Worm (Caenorhabditis elegans) whole organism, early embryonic: ENCODE results near the gene eak-3.

Source experiments
- B0310.2 ChIP-seq: sonication (generic microtip); optimal IDR thresholded peaks from 2 replicates; lab custom pipeline; 2016; ENCODE audit warnings: mild to moderate bottlenecking, missing genetic modification characterization, missing compliant biosample characterization
- aly-1 ChIP-seq: sonication (generic microtip); optimal IDR thresholded peaks from 2 replicates; lab custom pipeline; 2016; ENCODE audit warnings: missing genetic modification characterization, missing compliant biosample characterization
- ama-1 ChIP-seq: fragments of 150-350 bp; optimal IDR thresholded peaks from 2 replicates; lab custom pipeline; 2014
- ceh-13 ChIP-seq: fragments of 200-800 bp; sonication (Bioruptor generic); optimal IDR thresholded peaks from 2 replicates; lab custom pipeline; 2018; ENCODE audit warnings: mild to moderate bottlenecking, missing genetic modification characterization, missing compliant biosample characterization
- ets-7 ChIP-seq: sonication (generic microtip); optimal IDR thresholded peaks from 2 replicates; lab custom pipeline; 2016; ENCODE audit warnings: missing genotype, missing genetic modification characterization, missing compliant biosample characterization
- flt-1 ChIP-seq: fragments of 200-800 bp; sonication (Bioruptor generic); IDR thresholded peaks from 2 replicates; pipeline ENCODE4 v1.3.6; 2022; ENCODE audit warnings: missing genetic modification characterization, missing compliant biosample characterization
- hmbx-1 ChIP-seq: sonication (generic microtip); optimal IDR thresholded peaks from 2 replicates; lab custom pipeline; 2016; ENCODE audit warnings: mild to moderate bottlenecking, missing genetic modification characterization, missing compliant biosample characterization
- hmg-4 ChIP-seq: fragments of 200-800 bp; sonication (Bioruptor generic); optimal IDR thresholded peaks from 2 replicates; lab custom pipeline; 2018; ENCODE audit warnings: mild to moderate bottlenecking, missing genetic modification characterization, missing compliant biosample characterization
- hnd-1 ChIP-seq: sonication (generic microtip); optimal IDR thresholded peaks from 2 replicates; lab custom pipeline; 2016; ENCODE audit warnings: missing genetic modification characterization, missing compliant biosample characterization
- pes-1 ChIP-seq: fragments of 200-800 bp; sonication (Bioruptor generic); IDR thresholded peaks from 2 replicates; pipeline ENCODE4 v1.3.6; 2022; ENCODE audit warnings: missing genetic modification reagents, missing genetic modification characterization, missing compliant biosample characterization
- sea-1 ChIP-seq: fragments of 200-800 bp; sonication (Bioruptor generic); conservative IDR thresholded peaks from 2 replicates; pipeline ENCODE4 v1.3.6; 2022; ENCODE audit warnings: missing genetic modification characterization, missing compliant biosample characterization
- tbx-11 ChIP-seq: fragments of 200-800 bp; sonication (Bioruptor generic); IDR thresholded peaks from 2 replicates; pipeline ENCODE4 v1.3.6; 2022; ENCODE audit warnings: missing genetic modification characterization, missing compliant biosample characterization
- tbx-37 ChIP-seq: fragments of 200-800 bp; sonication (Bioruptor generic); conservative IDR thresholded peaks from 2 replicates; pipeline ENCODE4 v1.3.6; 2022; ENCODE audit warnings: missing genetic modification reagents, missing genetic modification characterization, missing compliant biosample characterization
- tra-4 ChIP-seq: sonication (generic microtip); optimal IDR thresholded peaks from 2 replicates; lab custom pipeline; 2017; ENCODE audit warnings: missing genetic modification characterization, missing compliant biosample characterization

ce11 chrIII:1206331-1206730 lies 30.0 kb upstream of the eak-3 start:
- TF ChIP-seq ama-1 (no peak), tra-4 (tag; lab: Kevin White, UChicago) (no peak), B0310.2 (tag; lab: Kevin White, UChicago) (no peak), hmg-4 (GFP tag; lab: Kevin White, UChicago) (no peak), tbx-37 (GFP tag; lab: Robert Waterston, UW) (no peak), flt-1 (GFP tag; lab: Robert Waterston, UW) (no peak), aly-1 (tag; lab: Kevin White, UChicago) (no peak), sea-1 (GFP tag; lab: Robert Waterston, UW) (no peak), ets-7 (no peak), hnd-1 (no peak), tbx-11 (GFP tag; lab: Robert Waterston, UW) (no peak), ceh-13 (no peak), hmbx-1 (no peak), pes-1 (GFP tag; lab: Robert Waterston, UW) (no peak)
